Worm (Caenorhabditis elegans) whole organism, L3 larva: Measurements from ENCODE around the gene Y113G7A.14.

Experiments
- R02D3.7 ChIP-seq: fragments of 150-350 bp; optimal IDR thresholded peaks from 2 replicates; lab custom pipeline; 2014; ENCODE audit warnings: missing biosample characterization, missing genetic modification characterization
- ZK546.5 ChIP-seq: sonication (generic microtip); optimal IDR thresholded peaks from 2 replicates; lab custom pipeline; 2017; ENCODE audit warnings: missing biosample characterization, missing genetic modification characterization
- aly-2 ChIP-seq: fragments of 150-350 bp; optimal IDR thresholded peaks from 2 replicates; lab custom pipeline; 2014; ENCODE audit warnings: missing biosample characterization, missing genetic modification characterization
- ceh-16 ChIP-seq: sonication (generic microtip); optimal IDR thresholded peaks from 2 replicates; lab custom pipeline; 2017; ENCODE audit warnings: missing biosample characterization, missing genetic modification characterization
- ceh-82 ChIP-seq: fragments of 150-350 bp; optimal IDR thresholded peaks from 2 replicates; lab custom pipeline; 2014; ENCODE audit warnings: missing biosample characterization, missing genetic modification characterization
- ceh-9 ChIP-seq: sonication (generic microtip); optimal IDR thresholded peaks from 2 replicates; lab custom pipeline; 2018; ENCODE audit warnings: missing biosample characterization, missing genetic modification characterization
- daf-12 ChIP-seq: fragments of 150-350 bp; optimal IDR thresholded peaks from 2 replicates; lab custom pipeline; 2014; ENCODE audit warnings: missing biosample characterization, missing genetic modification reagents, missing genetic modification characterization
- egl-27 ChIP-seq: sonication (generic microtip); optimal IDR thresholded peaks from 4 replicates; lab custom pipeline; 2017; ENCODE audit warnings: missing biosample characterization, missing genetic modification reagents, missing genetic modification characterization
- egl-5 ChIP-seq: fragments of 150-350 bp; optimal IDR thresholded peaks from 2 replicates; lab custom pipeline; 2017; ENCODE audit warnings: missing biosample characterization, missing genetic modification reagents, missing genetic modification characterization, inconsistent platforms
- elt-1 ChIP-seq: fragments of 150-350 bp; optimal IDR thresholded peaks from 2 replicates; lab custom pipeline; 2014; ENCODE audit warnings: missing biosample characterization, missing genetic modification characterization
- elt-2 ChIP-seq: sonication (generic microtip); optimal IDR thresholded peaks from 2 replicates; lab custom pipeline; 2016; ENCODE audit warnings: missing genetic modification reagents, mild to moderate bottlenecking, missing genetic modification characterization, missing compliant biosample characterization
- elt-3 ChIP-seq, 3 experiments: fragments of 150-350 bp in 1 of 3; sonication (generic microtip) in 2 of 3; optimal IDR thresholded peaks; 2 replicates in 2 of 3; 4 replicates in 1 of 3; lab custom pipeline; 2014 to 2017; ENCODE audit warnings: missing biosample characterization in 3 of 3, missing genetic modification characterization in 3 of 3
- fkh-10 ChIP-seq: sonication (generic microtip); optimal IDR thresholded peaks from 2 replicates; lab custom pipeline; 2017; ENCODE audit warnings: missing biosample characterization, missing genetic modification reagents, missing genetic modification characterization
- fos-1 ChIP-seq: fragments of 150-350 bp; optimal IDR thresholded peaks from 2 replicates; lab custom pipeline; 2014; ENCODE audit warnings: missing biosample characterization, missing genetic modification characterization
- hmg-11 ChIP-seq: sonication (generic microtip); optimal IDR thresholded peaks from 2 replicates; lab custom pipeline; 2016; ENCODE audit warnings: missing genetic modification characterization, missing compliant biosample characterization
- jun-1 ChIP-seq: fragments of 150-350 bp; optimal IDR thresholded peaks from 2 replicates; lab custom pipeline; 2014; ENCODE audit warnings: missing biosample characterization, missing genetic modification reagents, missing genetic modification characterization
- lin-15B ChIP-seq: fragments of 150-350 bp; optimal IDR thresholded peaks from 2 replicates; lab custom pipeline; 2014; ENCODE audit warnings: missing biosample characterization, missing genetic modification characterization
- lsy-12 ChIP-seq: sonication (generic microtip); optimal IDR thresholded peaks from 2 replicates; lab custom pipeline; 2016; ENCODE audit warnings: mild to moderate bottlenecking, missing genetic modification characterization, missing compliant biosample characterization
- mdl-1 ChIP-seq: fragments of 150-350 bp; optimal IDR thresholded peaks from 2 replicates; lab custom pipeline; 2014; ENCODE audit warnings: missing biosample characterization, missing genetic modification characterization
- mml-1 ChIP-seq: fragments of 150-350 bp; sonication (generic microtip); optimal IDR thresholded peaks from 3 replicates; lab custom pipeline; 2014; ENCODE audit warnings: missing biosample characterization, missing genetic modification characterization
- nfya-1 ChIP-seq: sonication (generic microtip); optimal IDR thresholded peaks from 2 replicates; lab custom pipeline; 2017; ENCODE audit warnings: missing genetic modification characterization, mild to moderate bottlenecking, missing compliant biosample characterization, antibody characterized with exemption, moderate library complexity; ENCODE audit not compliant: insufficient read depth
- nhr-11 ChIP-seq: fragments of 150-350 bp; optimal IDR thresholded peaks from 2 replicates; lab custom pipeline; 2014; ENCODE audit warnings: missing biosample characterization, missing genetic modification characterization
- nhr-12 ChIP-seq: fragments of 150-350 bp; optimal IDR thresholded peaks from 2 replicates; lab custom pipeline; 2014; ENCODE audit warnings: missing biosample characterization, missing genetic modification characterization
- nhr-23 ChIP-seq: fragments of 150-350 bp; optimal IDR thresholded peaks from 2 replicates; lab custom pipeline; 2014; ENCODE audit warnings: missing biosample characterization, missing genetic modification reagents, missing genetic modification characterization
- nhr-25 ChIP-seq: sonication (generic microtip); optimal IDR thresholded peaks from 2 replicates; lab custom pipeline; 2017; ENCODE audit warnings: missing biosample characterization, missing genetic modification characterization
- nhr-28 ChIP-seq: fragments of 150-350 bp; optimal IDR thresholded peaks from 2 replicates; lab custom pipeline; 2014; ENCODE audit warnings: missing biosample characterization, missing genetic modification characterization
- nhr-43 ChIP-seq: sonication (generic microtip); optimal IDR thresholded peaks from 2 replicates; lab custom pipeline; 2016; ENCODE audit warnings: mild to moderate bottlenecking, missing genetic modification characterization, missing compliant biosample characterization; ENCODE audit not compliant: poor library complexity, severe bottlenecking
- nhr-67 ChIP-seq: fragments of 150-350 bp; optimal IDR thresholded peaks from 2 replicates; lab custom pipeline; 2014; ENCODE audit warnings: missing biosample characterization, missing genetic modification characterization
- nhr-76 ChIP-seq: fragments of 150-350 bp; sonication (generic microtip); optimal IDR thresholded peaks from 5 replicates; lab custom pipeline; 2014; ENCODE audit warnings: missing biosample characterization, missing genetic modification characterization
- nhr-77 ChIP-seq: fragments of 150-350 bp; optimal IDR thresholded peaks from 2 replicates; lab custom pipeline; 2014; ENCODE audit warnings: missing biosample characterization, missing genetic modification characterization
- pha-4 ChIP-seq: fragments of 150-350 bp; optimal IDR thresholded peaks from 2 replicates; lab custom pipeline; 2014; ENCODE audit warnings: missing biosample characterization, missing genetic modification reagents, missing genetic modification characterization
- pqm-1 ChIP-seq: fragments of 150-350 bp; optimal IDR thresholded peaks from 2 replicates; lab custom pipeline; 2017; ENCODE audit warnings: missing biosample characterization, missing genetic modification characterization, inconsistent platforms
- sea-2 ChIP-seq: fragments of 150-350 bp; sonication (generic microtip); optimal IDR thresholded peaks from 4 replicates; lab custom pipeline; 2014; ENCODE audit warnings: missing biosample characterization, missing genetic modification reagents, missing genetic modification characterization
- skn-1 ChIP-seq: fragments of 150-350 bp; optimal IDR thresholded peaks from 2 replicates; lab custom pipeline; 2014; ENCODE audit warnings: missing biosample characterization, missing genetic modification characterization
- snpc-4 ChIP-seq: fragments of 150-350 bp; optimal IDR thresholded peaks from 2 replicates; lab custom pipeline; 2014; ENCODE audit warnings: missing biosample characterization, missing genetic modification characterization
- tbx-2 ChIP-seq: sonication (generic microtip); optimal IDR thresholded peaks from 2 replicates; lab custom pipeline; 2016; ENCODE audit warnings: mild to moderate bottlenecking, missing genetic modification characterization, missing compliant biosample characterization
- unc-39 ChIP-seq: sonication (generic microtip); optimal IDR thresholded peaks from 4 replicates; lab custom pipeline; 2017; ENCODE audit warnings: missing biosample characterization, missing genetic modification characterization
- zag-1 ChIP-seq: fragments of 150-350 bp; optimal IDR thresholded peaks from 2 replicates; lab custom pipeline; 2014; ENCODE audit warnings: missing biosample characterization, missing genetic modification characterization
- ztf-11 ChIP-seq: fragments of 150-350 bp; optimal IDR thresholded peaks from 2 replicates; lab custom pipeline; 2014; ENCODE audit warnings: missing biosample characterization, missing genetic modification characterization
- ztf-4 ChIP-seq: fragments of 150-350 bp; optimal IDR thresholded peaks from 2 replicates; lab custom pipeline; 2014; ENCODE audit warnings: missing biosample characterization, missing genetic modification characterization

The Y113G7A.14 gene

ce11 chrV:20143711-20144110 lies 5.5 kb upstream of the Y113G7A.14 start:
- no peak for TF ChIP-seq jun-1 (tag; lab: Kevin White, UChicago)
- no peak for TF ChIP-seq fos-1 (tag; lab: Kevin White, UChicago)
- no peak for TF ChIP-seq nhr-12 (tag; lab: Kevin White, UChicago)

- TF ChIP-seq ceh-16 (no peak), elt-1 (tag; lab: Kevin White, UChicago) (no peak), pha-4 (tag; lab: Kevin White, UChicago) (no peak), aly-2 (no peak), unc-39 (tag; lab: Kevin White, UChicago) (no peak), nhr-25 (tag; lab: Kevin White, UChicago) (no peak), mdl-1 (tag; lab: Kevin White, UChicago) (no peak), daf-12 (tag; lab: Kevin White, UChicago) (no peak), ceh-9 (tag; lab: Kevin White, UChicago) (no peak), nfya-1 (tag; lab: Kevin White, UChicago) (no peak), ztf-11 (no peak), fkh-10 (GFP tag; lab: Kevin White, UChicago) (no peak), sea-2 (no peak)
Observed at ce11 chrV:20142285-20142684, 4.0 kb upstream of the Y113G7A.14 start, which contains the start of gene Y113G7A.12. Gene Y113G7A.12, plus strand, starts transcription at chrV:20142585.

ce11 chrV:20135247-20135646 lies 3.0 kb downstream of the Y113G7A.14 start, which contains the start of gene Y113G7A.22:
Gene Y113G7A.22, minus strand, starts transcription at chrV:20135347.
- TF ChIP-seq ztf-11 (no peak), zag-1 (tag; lab: Kevin White, UChicago) (no peak), elt-2 (no peak), nhr-28 (tag; lab: Kevin White, UChicago) (no peak), pha-4 (tag; lab: Kevin White, UChicago) (no peak), fos-1 (tag; lab: Kevin White, UChicago) (no peak), ceh-9 (tag; lab: Kevin White, UChicago) (no peak), egl-5 (tag; lab: Kevin White, UChicago) (no peak), elt-3 (tag; optimal IDR thresholded peaks at IDR 0.05; lab: Kevin White, UChicago) (no peak), nhr-76 (tag; lab: Kevin White, UChicago) (no peak), nhr-77 (tag; lab: Kevin White, UChicago) (no peak), nhr-23 (tag; lab: Kevin White, UChicago) (no peak), ceh-82 (tag; lab: Kevin White, UChicago) (no peak), nhr-11 (tag; lab: Kevin White, UChicago) (no peak), snpc-4 (no peak), nhr-43 (tag; lab: Kevin White, UChicago) (no peak), sea-2 (no peak), pqm-1 (tag; lab: Kevin White, UChicago) (no peak), ceh-16 (no peak)

ce11 chrV:20134797-20135196 lies 3.5 kb downstream of the Y113G7A.14 start:
- TF ChIP-seq pqm-1 (tag; lab: Kevin White, UChicago) (no peak), egl-5 (tag; lab: Kevin White, UChicago) (no peak), R02D3.7 (tag; lab: Kevin White, UChicago) (no peak), ztf-4 (tag; lab: Kevin White, UChicago) (no peak), nhr-77 (tag; lab: Kevin White, UChicago) (no peak), nhr-23 (tag; lab: Kevin White, UChicago) (no peak), nhr-67 (tag; lab: Kevin White, UChicago) (no peak), unc-39 (tag; lab: Kevin White, UChicago) (no peak), nhr-25 (tag; lab: Kevin White, UChicago) (no peak), ceh-9 (tag; lab: Kevin White, UChicago) (no peak), elt-1 (tag; lab: Kevin White, UChicago) (no peak), ztf-11 (no peak), sea-2 (no peak), pha-4 (tag; lab: Kevin White, UChicago) (no peak)

ce11 chrV:20133163-20133562 lies 5.1 kb downstream of the Y113G7A.14 start, which contains the start of gene ssu-1:
Gene ssu-1, minus strand, starts transcription at chrV:20133263.
- no peak for TF ChIP-seq egl-27 (tag; lab: Kevin White, UChicago)
- TF ChIP-seq mml-1: no peak
- no peak for TF ChIP-seq nhr-67 (tag; lab: Kevin White, UChicago)
- TF ChIP-seq nhr-77 (tag; lab: Kevin White, UChicago): no peak
- no peak for TF ChIP-seq nhr-11 (tag; lab: Kevin White, UChicago)
- TF ChIP-seq fkh-10 (GFP tag; lab: Kevin White, UChicago): no peak
- no peak for TF ChIP-seq ZK546.5
- TF ChIP-seq elt-3 (tag; optimal IDR thresholded peaks at IDR 0.05; lab: Kevin White, UChicago): no peak
- no peak for TF ChIP-seq nhr-28 (tag; lab: Kevin White, UChicago)
- no peak for TF ChIP-seq hmg-11 (tag; lab: Kevin White, UChicago)
- no peak for TF ChIP-seq lsy-12
- no peak for TF ChIP-seq elt-1 (tag; lab: Kevin White, UChicago)
- no peak for TF ChIP-seq zag-1 (tag; lab: Kevin White, UChicago)
- no peak for TF ChIP-seq skn-1
- no peak for TF ChIP-seq tbx-2 (tag; lab: Kevin White, UChicago)
- TF ChIP-seq lin-15B: no peak
- no peak for TF ChIP-seq ceh-16
